Worm (Caenorhabditis elegans) whole organism, L2 larva: ENCODE data around the gene C23G10.5.
A peak's percentile ranks its signal among the peaks of the same experiment; 100 is the strongest.

Experiments
- C34F6.9 ChIP-seq: fragments of 150-350 bp; optimal IDR thresholded peaks from 2 replicates; lab custom pipeline; 2014; ENCODE audit warnings: missing biosample characterization, missing genetic modification characterization
- F13H6.1 ChIP-seq: sonication (generic microtip); optimal IDR thresholded peaks from 2 replicates; lab custom pipeline; 2016; ENCODE audit warnings: missing genetic modification characterization, missing compliant biosample characterization
- R02D3.7 ChIP-seq: fragments of 150-350 bp; optimal IDR thresholded peaks from 2 replicates; lab custom pipeline; 2014; ENCODE audit warnings: missing biosample characterization, missing genetic modification characterization
- Y55F3AM.14 ChIP-seq: fragments of 200-800 bp; sonication (Bioruptor generic); optimal IDR thresholded peaks from 2 replicates; lab custom pipeline; 2018; ENCODE audit warnings: mild to moderate bottlenecking, missing genetic modification characterization, missing compliant biosample characterization
- alr-1 ChIP-seq: fragments of 150-350 bp; optimal IDR thresholded peaks from 2 replicates; lab custom pipeline; 2014; ENCODE audit warnings: missing biosample characterization, missing genetic modification characterization
- ama-1 ChIP-seq: fragments of 150-350 bp; optimal IDR thresholded peaks from 2 replicates; lab custom pipeline; 2018; ENCODE audit warnings: inconsistent platforms
- blmp-1 ChIP-seq: sonication (generic microtip); optimal IDR thresholded peaks from 2 replicates; lab custom pipeline; 2017; ENCODE audit warnings: missing genetic modification characterization, mild to moderate bottlenecking, missing compliant biosample characterization, antibody characterized with exemption, moderate library complexity; ENCODE audit not compliant: insufficient read depth
- ceh-82 ChIP-seq: fragments of 150-350 bp; optimal IDR thresholded peaks from 2 replicates; lab custom pipeline; 2014; ENCODE audit warnings: missing biosample characterization, missing genetic modification characterization
- crh-2 ChIP-seq: sonication (generic microtip); optimal IDR thresholded peaks from 2 replicates; lab custom pipeline; 2017; ENCODE audit warnings: missing biosample characterization, missing genetic modification characterization
- egl-27 ChIP-seq: sonication (generic microtip); optimal IDR thresholded peaks from 3 replicates; lab custom pipeline; 2017; ENCODE audit warnings: missing biosample characterization, missing genetic modification reagents, missing genetic modification characterization
- elt-1 ChIP-seq: fragments of 150-350 bp; optimal IDR thresholded peaks from 2 replicates; lab custom pipeline; 2014; ENCODE audit warnings: missing biosample characterization, missing genetic modification characterization
- fos-1 ChIP-seq: fragments of 150-350 bp; optimal IDR thresholded peaks from 2 replicates; lab custom pipeline; 2014; ENCODE audit warnings: missing biosample characterization, missing genetic modification characterization
- gmeb-1 ChIP-seq: fragments of 150-350 bp; optimal IDR thresholded peaks from 2 replicates; lab custom pipeline; 2014; ENCODE audit warnings: missing biosample characterization, missing genetic modification characterization
- lin-11 ChIP-seq: fragments of 150-350 bp; sonication (generic microtip); optimal IDR thresholded peaks from 2 replicates; lab custom pipeline; 2014; ENCODE audit warnings: missing biosample characterization, missing genetic modification characterization, inconsistent platforms, mixed read lengths
- lin-13 ChIP-seq: fragments of 150-350 bp; optimal IDR thresholded peaks from 2 replicates; lab custom pipeline; 2014; ENCODE audit warnings: missing biosample characterization, missing genetic modification reagents, missing genetic modification characterization
- lin-39 ChIP-seq: fragments of 150-350 bp; optimal IDR thresholded peaks from 2 replicates; lab custom pipeline; 2014; ENCODE audit warnings: missing biosample characterization, missing genetic modification reagents, missing genetic modification characterization
- lsy-2 ChIP-seq, 2 experiments: fragments of 150-350 bp in 1 of 2; sonication (generic microtip) in 1 of 2; optimal IDR thresholded peaks; 2 replicates each; lab custom pipeline; 2014 to 2017; ENCODE audit warnings: missing biosample characterization in 2 of 2, missing genetic modification characterization in 2 of 2
- mbf-1 ChIP-seq: sonication (generic microtip); optimal IDR thresholded peaks from 2 replicates; lab custom pipeline; 2017; ENCODE audit warnings: missing biosample characterization, missing genetic modification characterization
- mdl-1 ChIP-seq, 2 experiments: fragments of 150-350 bp in 1 of 2; sonication (generic microtip) in 1 of 2; optimal IDR thresholded peaks; 2 replicates each; lab custom pipeline; 2017; ENCODE audit warnings: missing biosample characterization in 2 of 2, missing genetic modification characterization in 2 of 2
- nhr-12 ChIP-seq: fragments of 150-350 bp; optimal IDR thresholded peaks from 2 replicates; lab custom pipeline; 2014; ENCODE audit warnings: missing biosample characterization, missing genetic modification characterization
- nhr-129 ChIP-seq: fragments of 150-350 bp; optimal IDR thresholded peaks from 2 replicates; lab custom pipeline; 2014; ENCODE audit warnings: missing biosample characterization, missing genetic modification characterization
- nhr-21 ChIP-seq: fragments of 150-350 bp; optimal IDR thresholded peaks from 2 replicates; lab custom pipeline; 2014; ENCODE audit warnings: missing biosample characterization, missing genetic modification characterization
- nhr-237 ChIP-seq: fragments of 150-350 bp; optimal IDR thresholded peaks from 2 replicates; lab custom pipeline; 2014; ENCODE audit warnings: missing biosample characterization, missing genetic modification characterization
- nhr-25 ChIP-seq: fragments of 150-350 bp; sonication (generic microtip); optimal IDR thresholded peaks from 3 replicates; lab custom pipeline; 2014; ENCODE audit warnings: missing biosample characterization, missing genetic modification characterization
- nhr-6 ChIP-seq: fragments of 150-350 bp; optimal IDR thresholded peaks from 2 replicates; lab custom pipeline; 2014; ENCODE audit warnings: missing biosample characterization, missing genetic modification characterization
- peb-1 ChIP-seq: fragments of 150-350 bp; optimal IDR thresholded peaks from 2 replicates; lab custom pipeline; 2014; ENCODE audit warnings: missing biosample characterization, missing genetic modification characterization
- sem-4 ChIP-seq: fragments of 150-350 bp; optimal IDR thresholded peaks from 2 replicates; lab custom pipeline; 2014; ENCODE audit warnings: missing biosample characterization, missing genetic modification reagents, missing genetic modification characterization
- sma-9 ChIP-seq, 2 experiments: fragments of 150-350 bp in 1 of 2; sonication (generic microtip) in 1 of 2; optimal IDR thresholded peaks; 2 replicates each; lab custom pipeline; 2014 to 2016; ENCODE audit warnings: missing genetic modification characterization in 2 of 2, mild to moderate bottlenecking in 1 of 2, missing biosample characterization in 1 of 2, missing compliant biosample characterization in 1 of 2, missing genetic modification reagents in 1 of 2, moderate library complexity in 1 of 2
- unc-39 ChIP-seq: fragments of 150-350 bp; optimal IDR thresholded peaks from 2 replicates; lab custom pipeline; 2014; ENCODE audit warnings: missing biosample characterization, missing genetic modification characterization
- unc-55 ChIP-seq: fragments of 150-350 bp; sonication (generic microtip); optimal IDR thresholded peaks from 3 replicates; lab custom pipeline; 2014; ENCODE audit warnings: missing biosample characterization, missing genetic modification reagents, missing genetic modification characterization
- zag-1 ChIP-seq: fragments of 150-350 bp; optimal IDR thresholded peaks from 2 replicates; lab custom pipeline; 2014; ENCODE audit warnings: missing biosample characterization, missing genetic modification characterization
- ztf-11 ChIP-seq: sonication (generic microtip); optimal IDR thresholded peaks from 2 replicates; lab custom pipeline; 2017; ENCODE audit warnings: missing biosample characterization, missing genetic modification characterization
- ztf-4 ChIP-seq: fragments of 150-350 bp; optimal IDR thresholded peaks from 2 replicates; lab custom pipeline; 2014; ENCODE audit warnings: missing biosample characterization, missing genetic modification characterization

Gene C23G10.5

ce11 chrIII:6215476-6215875 is 24.6 kb downstream of the C23G10.5 start, which contains the start of gene C23G10.11:
TSS of gene C23G10.11 (minus strand) at chrIII:6215576.
- TF ChIP-seq mdl-1 (tag; optimal IDR thresholded peaks at IDR 0.05; lab: Kevin White, UChicago): no peak
- TF ChIP-seq nhr-237 (tag; lab: Kevin White, UChicago): no peak
- no peak for TF ChIP-seq blmp-1 (tag; lab: Kevin White, UChicago)
- no peak for TF ChIP-seq ama-1 (lab: Kevin White, UChicago)
- no peak for TF ChIP-seq mbf-1 (tag; lab: Kevin White, UChicago)
- no peak for TF ChIP-seq ztf-11 (tag; lab: Kevin White, UChicago)
- no peak for TF ChIP-seq sem-4 (tag; lab: Kevin White, UChicago)
- no peak for TF ChIP-seq elt-1 (tag; lab: Kevin White, UChicago)
- TF ChIP-seq sma-9 (GFP tag; optimal IDR thresholded peaks at IDR 0.05; lab: Kevin White, UChicago): no peak
- TF ChIP-seq sma-9 (tag; optimal IDR thresholded peaks at IDR 0.05; lab: Kevin White, UChicago): no peak
- TF ChIP-seq, all 48 proteins: peak for 0

DNA sequence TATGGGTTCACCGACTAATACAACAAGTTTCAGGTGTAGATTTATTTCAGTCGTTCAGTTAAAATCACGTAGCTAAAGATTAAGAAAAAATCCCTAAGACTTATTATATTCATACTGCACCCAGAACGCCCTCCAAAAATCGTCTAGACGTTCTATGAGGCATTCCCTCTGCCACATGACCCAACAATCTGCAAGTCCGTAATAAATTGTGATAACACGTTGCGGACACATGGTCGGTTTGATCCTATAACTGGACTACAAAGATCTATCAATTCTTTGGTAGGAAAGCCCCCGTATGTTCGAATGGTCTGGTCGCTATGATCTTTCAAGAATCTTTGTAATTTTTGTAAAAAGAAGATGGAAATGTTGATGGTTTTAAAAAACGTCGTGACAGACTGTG is 25.0 kb downstream of the C23G10.5 start:
- no peak for TF ChIP-seq lin-39 (tag; lab: Kevin White, UChicago)
- TF ChIP-seq mdl-1 (tag; optimal IDR thresholded peaks at IDR 0.05; lab: Kevin White, UChicago): no peak
- peak; percentile 57 for TF ChIP-seq nhr-21 (tag; lab: Kevin White, UChicago)
- TF ChIP-seq sma-9 (GFP tag; optimal IDR thresholded peaks at IDR 0.05; lab: Kevin White, UChicago): peak; percentile 56
- no peak for TF ChIP-seq sma-9 (tag; optimal IDR thresholded peaks at IDR 0.05; lab: Kevin White, UChicago)
- peak; percentile 41 for TF ChIP-seq blmp-1 (tag; lab: Kevin White, UChicago)

DNA sequence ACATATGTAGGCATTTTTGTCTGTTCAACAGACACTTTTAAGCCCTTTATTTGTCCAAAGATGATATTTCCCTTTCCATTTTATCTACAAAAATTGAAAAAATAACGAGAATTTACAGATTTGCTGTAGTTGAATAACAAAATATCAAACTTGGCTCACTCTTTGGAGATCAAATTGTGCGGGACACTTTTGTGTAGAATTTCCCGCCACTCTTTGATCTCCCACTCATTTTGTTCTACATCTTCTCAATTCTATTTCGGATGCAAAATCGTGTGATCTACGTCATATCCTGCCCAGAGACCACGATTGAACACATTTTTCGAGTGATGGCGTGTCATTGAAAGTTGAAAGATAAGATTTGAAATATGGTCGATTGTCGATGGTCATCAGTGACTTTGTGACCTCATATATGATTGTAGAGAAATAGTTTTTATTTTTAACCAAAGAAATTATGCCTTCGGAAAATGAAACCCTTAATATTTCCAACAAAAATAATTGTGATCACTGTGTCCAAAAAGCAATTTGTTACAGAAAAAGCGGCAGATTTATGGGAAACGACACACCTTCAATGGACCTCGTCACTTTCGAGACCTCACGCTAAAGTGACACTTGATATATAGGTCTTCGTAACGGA is 26.0 kb downstream of the C23G10.5 start, which contains the start of gene hot-4:
Gene hot-4, plus strand, starts transcription at position 584 of the 634 bp plus-strand sequence.
- TF ChIP-seq nhr-25 (tag; lab: Kevin White, UChicago): no peak
- no peak for TF ChIP-seq F13H6.1 (tag; lab: Kevin White, UChicago)
- TF ChIP-seq peb-1 (tag; lab: Kevin White, UChicago): no peak
- no peak for TF ChIP-seq zag-1 (tag; lab: Kevin White, UChicago)
- no peak for TF ChIP-seq ceh-82 (tag; lab: Kevin White, UChicago)
- TF ChIP-seq unc-39: no peak

- TF ChIP-seq unc-55 (peak; percentile 8), Y55F3AM.14 (GFP tag; lab: Kevin White, UChicago) (no peak), nhr-12 (tag; lab: Kevin White, UChicago) (no peak)
Observed at ce11 chrIII:6221403-6221802, 30.5 kb downstream of the C23G10.5 start.

ce11 chrIII:6230870-6231269 is 40.0 kb downstream of the C23G10.5 start, which contains the start of gene esyt-2:
TSS of gene esyt-2 (minus strand) at chrIII:6230970.
- TF ChIP-seq unc-39 (no peak), lin-11 (tag; lab: Kevin White, UChicago) (no peak), alr-1 (tag; lab: Kevin White, UChicago) (no peak), R02D3.7 (tag; lab: Kevin White, UChicago) (no peak), nhr-129 (tag; lab: Kevin White, UChicago) (no peak), gmeb-1 (tag; lab: Kevin White, UChicago) (no peak), nhr-12 (tag; lab: Kevin White, UChicago) (no peak), nhr-6 (no peak), sma-9 (GFP tag; optimal IDR thresholded peaks at IDR 0.05; lab: Kevin White, UChicago) (no peak), sma-9 (tag; optimal IDR thresholded peaks at IDR 0.05; lab: Kevin White, UChicago) (no peak), blmp-1 (tag; lab: Kevin White, UChicago) (no peak)

- TF ChIP-seq ztf-11 (tag; lab: Kevin White, UChicago) (no peak), C34F6.9 (tag; lab: Kevin White, UChicago) (peak; percentile 17), crh-2 (peak; percentile 59), lin-13 (no peak), egl-27 (tag; lab: Kevin White, UChicago) (peak; percentile 39), unc-39 (no peak), fos-1 (peak; percentile 89), lsy-2 (tag; optimal IDR thresholded peaks at IDR 0.05; lab: Kevin White, UChicago) (no peak), sma-9 (GFP tag; optimal IDR thresholded peaks at IDR 0.05; lab: Kevin White, UChicago) (no peak), sma-9 (tag; optimal IDR thresholded peaks at IDR 0.05; lab: Kevin White, UChicago) (no peak), ztf-4 (tag; lab: Kevin White, UChicago) (no peak), lin-39 (tag; lab: Kevin White, UChicago) (no peak)
Observed at ce11 chrIII:6231880-6232279, 41.0 kb downstream of the C23G10.5 start.
